Fruit fly (Drosophila melanogaster) whole organism, embryonic: ENCODE measurements around the gene mRpL48.

Experiments used
- CG10147 ChIP-seq: fragments of 200-800 bp; sonication (Bioruptor generic); optimal IDR thresholded peaks from 2 replicates; lab custom pipeline; 2019; ENCODE audit warnings: missing biosample characterization, mild to moderate bottlenecking, missing genetic modification characterization, moderate library complexity
- CG10654 ChIP-seq: fragments of 200-800 bp; sonication (Bioruptor generic); optimal IDR thresholded peaks from 2 replicates; lab custom pipeline; 2016; ENCODE audit warnings: missing biosample characterization, missing genetic modification characterization
- CG11560 ChIP-seq: fragments of 200-800 bp; sonication (Bioruptor generic); IDR thresholded peaks from 3 replicates; pipeline ENCODE4 v1.3.6; 2022; ENCODE audit warnings: missing biosample characterization, missing genetic modification characterization
- CG11696 ChIP-seq: fragments of 200-800 bp; sonication (Bioruptor generic); IDR thresholded peaks from 2 replicates; pipeline ENCODE4 v1.3.6; 2022; ENCODE audit warnings: missing biosample characterization, missing genetic modification characterization
- CG12104 ChIP-seq: fragments of 200-800 bp; sonication (Bioruptor generic); optimal IDR thresholded peaks from 3 replicates; lab custom pipeline; 2016; ENCODE audit warnings: missing biosample characterization, missing genetic modification characterization
- CG13775 ChIP-seq: fragments of 200-800 bp; sonication (Bioruptor generic); optimal IDR thresholded peaks from 3 replicates; lab custom pipeline; 2017; ENCODE audit warnings: missing biosample characterization, mild to moderate bottlenecking, missing genetic modification characterization
- CG14710 ChIP-seq: fragments of 200-800 bp; sonication (Bioruptor generic); optimal IDR thresholded peaks from 3 replicates; lab custom pipeline; 2019; ENCODE audit warnings: missing biosample characterization, mild to moderate bottlenecking, missing genetic modification characterization, moderate library complexity
- CG17328 ChIP-seq: fragments of 200-800 bp; sonication (Bioruptor generic); IDR thresholded peaks from 2 replicates; pipeline ENCODE4 v1.3.6; 2022; ENCODE audit warnings: missing biosample characterization, missing genetic modification characterization
- CG18599 ChIP-seq: fragments of 200-800 bp; sonication (Bioruptor generic); optimal IDR thresholded peaks from 3 replicates; lab custom pipeline; 2017; ENCODE audit warnings: missing biosample characterization, missing genetic modification characterization, mild to moderate bottlenecking, moderate library complexity, missing genetic modification reagents
- CG3065 ChIP-seq: fragments of 200-800 bp; sonication (Bioruptor generic); optimal IDR thresholded peaks from 2 replicates; lab custom pipeline; 2016; ENCODE audit warnings: missing biosample characterization, missing genetic modification characterization
- CG32532 ChIP-seq: fragments of 200-800 bp; sonication (Bioruptor generic); IDR thresholded peaks from 2 replicates; pipeline ENCODE4 v1.3.6; 2022; ENCODE audit warnings: missing biosample characterization, missing genetic modification characterization
- CG32767 ChIP-seq: fragments of 200-800 bp; sonication (Bioruptor generic); IDR thresholded peaks from 2 replicates; pipeline ENCODE4 v1.3.6; 2022; ENCODE audit warnings: missing biosample characterization, missing genetic modification characterization
- CG3407 ChIP-seq: fragments of 200-800 bp; sonication (Bioruptor generic); optimal IDR thresholded peaks from 2 replicates; lab custom pipeline; 2018; ENCODE audit warnings: missing biosample characterization, mild to moderate bottlenecking, missing genetic modification characterization
- CG4282 ChIP-seq: fragments of 200-800 bp; sonication (Bioruptor generic); optimal IDR thresholded peaks from 2 replicates; lab custom pipeline; 2016; ENCODE audit warnings: missing biosample characterization, missing genetic modification characterization
- CG4854 ChIP-seq: fragments of 200-800 bp; sonication (Bioruptor generic); optimal IDR thresholded peaks from 2 replicates; lab custom pipeline; 2016; ENCODE audit warnings: missing biosample characterization, missing genetic modification characterization, inconsistent platforms
- CG6272 ChIP-seq: fragments of 200-800 bp; sonication (Bioruptor generic); IDR thresholded peaks from 2 replicates; pipeline ENCODE4 v1.3.6; 2022; ENCODE audit warnings: missing biosample characterization, missing genetic modification characterization
- CG7271 ChIP-seq: fragments of 200-800 bp; sonication (Bioruptor generic); optimal IDR thresholded peaks from 2 replicates; lab custom pipeline; 2018; ENCODE audit warnings: missing biosample characterization, mild to moderate bottlenecking, missing genetic modification characterization, moderate library complexity
- CG7556 ChIP-seq: fragments of 200-800 bp; sonication (Bioruptor generic); optimal IDR thresholded peaks from 2 replicates; lab custom pipeline; 2017; ENCODE audit warnings: missing biosample characterization, mild to moderate bottlenecking, missing genetic modification characterization
- CG9609 ChIP-seq: fragments of 200-800 bp; sonication (Bioruptor generic); optimal IDR thresholded peaks from 3 replicates; lab custom pipeline; 2016; ENCODE audit warnings: missing biosample characterization, missing genetic modification characterization
- Dip2 ChIP-seq: fragments of 200-800 bp; sonication (Bioruptor generic); IDR thresholded peaks from 2 replicates; pipeline ENCODE4 v1.3.6; 2022; ENCODE audit warnings: missing biosample characterization, missing genetic modification characterization
- E2f2 ChIP-seq: fragments of 200-800 bp; sonication (Bioruptor generic); IDR thresholded peaks from 2 replicates; pipeline ENCODE4 v1.3.6; 2022; ENCODE audit warnings: missing biosample characterization, missing genetic modification characterization
- Ets65A ChIP-seq: fragments of 200-800 bp; sonication (Bioruptor generic); peaks from one replicate; lab custom pipeline; 2016; ENCODE audit warnings: missing biosample characterization, missing genetic modification characterization
- Fer2 ChIP-seq: fragments of 200-800 bp; sonication (Bioruptor generic); optimal IDR thresholded peaks from 2 replicates; lab custom pipeline; 2018; ENCODE audit warnings: missing biosample characterization, mild to moderate bottlenecking, missing genetic modification characterization, moderate library complexity
- Gsc ChIP-seq: fragments of 200-800 bp; sonication (Bioruptor generic); IDR thresholded peaks from 2 replicates; pipeline ENCODE4 v1.3.6; 2022; ENCODE audit warnings: missing biosample characterization, missing genetic modification characterization
- Hmr ChIP-seq: fragments of 200-800 bp; sonication (Bioruptor generic); optimal IDR thresholded peaks from 3 replicates; lab custom pipeline; 2017; ENCODE audit warnings: mild to moderate bottlenecking, missing biosample characterization, missing genetic modification reagents, missing genetic modification characterization
- Hmx ChIP-seq: fragments of 200-800 bp; sonication (Bioruptor generic); optimal IDR thresholded peaks from 2 replicates; lab custom pipeline; 2016; ENCODE audit warnings: missing biosample characterization, missing genetic modification characterization
- Max ChIP-seq: fragments of 200-800 bp; sonication (Bioruptor generic); optimal IDR thresholded peaks from 2 replicates; lab custom pipeline; 2016; ENCODE audit warnings: missing biosample characterization, mild to moderate bottlenecking, missing genetic modification characterization
- Neu2 ChIP-seq: fragments of 200-800 bp; sonication (Bioruptor generic); optimal IDR thresholded peaks from 3 replicates; lab custom pipeline; 2016; ENCODE audit warnings: missing biosample characterization, missing genetic modification characterization, borderline replicate concordance
- NfI ChIP-seq: fragments of 200-800 bp; sonication (Bioruptor generic); optimal IDR thresholded peaks from 3 replicates; lab custom pipeline; 2018; ENCODE audit warnings: missing biosample characterization, mild to moderate bottlenecking, missing genetic modification characterization, moderate library complexity
- Optix ChIP-seq: fragments of 200-800 bp; sonication (Bioruptor generic); IDR thresholded peaks from 3 replicates; pipeline ENCODE4 v1.3.6; 2022; ENCODE audit warnings: missing biosample characterization, missing genetic modification characterization
- Spps ChIP-seq: fragments of 200-800 bp; sonication (Bioruptor generic); optimal IDR thresholded peaks from 2 replicates; lab custom pipeline; 2018; ENCODE audit warnings: missing biosample characterization, mild to moderate bottlenecking, missing genetic modification characterization
- Usf ChIP-seq: fragments of 200-800 bp; sonication (Bioruptor generic); optimal IDR thresholded peaks from 2 replicates; lab custom pipeline; 2017; ENCODE audit warnings: missing genotype, missing biosample characterization, missing genetic modification characterization
- ab ChIP-seq: fragments of 200-800 bp; sonication (Bioruptor generic); optimal IDR thresholded peaks from 2 replicates; lab custom pipeline; 2016; ENCODE audit warnings: missing biosample characterization, missing genetic modification characterization
- amos ChIP-seq: fragments of 200-800 bp; sonication (Bioruptor generic); IDR thresholded peaks from 2 replicates; pipeline ENCODE4 v1.3.6; 2022; ENCODE audit warnings: missing biosample characterization, missing genetic modification characterization; ENCODE audit not compliant: partially characterized antibody
- chm ChIP-seq: fragments of 200-800 bp; sonication (Bioruptor generic); IDR thresholded peaks from 2 replicates; pipeline ENCODE4 v1.3.6; 2022; ENCODE audit warnings: missing biosample characterization, missing genetic modification characterization
- corto ChIP-seq: fragments of 200-800 bp; sonication (Bioruptor generic); optimal IDR thresholded peaks from 2 replicates; lab custom pipeline; 2016; ENCODE audit warnings: missing biosample characterization, mild to moderate bottlenecking, missing genetic modification characterization, moderate library complexity
- croc ChIP-seq: fragments of 200-800 bp; sonication (Bioruptor generic); conservative IDR thresholded peaks from 3 replicates; pipeline ENCODE4 v1.3.6; 2022; ENCODE audit warnings: missing biosample characterization, missing genetic modification characterization
- fd64A ChIP-seq: fragments of 200-800 bp; sonication (Bioruptor generic); optimal IDR thresholded peaks from 3 replicates; lab custom pipeline; 2018; ENCODE audit warnings: missing biosample characterization, mild to moderate bottlenecking, missing genetic modification characterization
- gcm ChIP-seq: fragments of 200-800 bp; sonication (Bioruptor generic); optimal IDR thresholded peaks from 2 replicates; lab custom pipeline; 2019; ENCODE audit warnings: missing biosample characterization, mild to moderate bottlenecking, missing genetic modification characterization, moderate library complexity
- mld ChIP-seq: fragments of 200-800 bp; sonication (Bioruptor generic); IDR thresholded peaks from 3 replicates; pipeline ENCODE4 v1.3.6; 2022; ENCODE audit warnings: missing biosample characterization, missing genetic modification characterization; ENCODE audit not compliant: partially characterized antibody
- pros ChIP-seq: fragments of 200-800 bp; sonication (Bioruptor generic); optimal IDR thresholded peaks from 3 replicates; lab custom pipeline; 2019; ENCODE audit warnings: missing biosample characterization, mild to moderate bottlenecking, missing genetic modification characterization, moderate library complexity
- row ChIP-seq: fragments of 200-800 bp; sonication (Bioruptor generic); IDR thresholded peaks from 3 replicates; pipeline ENCODE4 v1.3.6; 2022; ENCODE audit warnings: missing biosample characterization, missing genetic modification characterization
- schlank ChIP-seq: fragments of 200-800 bp; sonication (Bioruptor generic); optimal IDR thresholded peaks from 2 replicates; lab custom pipeline; 2018; ENCODE audit warnings: missing biosample characterization, mild to moderate bottlenecking, missing genetic modification characterization
- sens-2 ChIP-seq: fragments of 200-800 bp; sonication (Bioruptor generic); IDR thresholded peaks from 2 replicates; pipeline ENCODE4 v1.3.6; 2022; ENCODE audit warnings: missing biosample characterization, missing genetic modification characterization
- slbo ChIP-seq: fragments of 200-800 bp; sonication (Bioruptor generic); IDR thresholded peaks from 2 replicates; pipeline ENCODE4 v1.3.6; 2022; ENCODE audit warnings: missing biosample characterization, missing genetic modification characterization
- tap ChIP-seq: fragments of 200-800 bp; optimal IDR thresholded peaks from 3 replicates; lab custom pipeline; 2019; ENCODE audit warnings: missing biosample characterization, mild to moderate bottlenecking, missing genetic modification characterization, moderate library complexity
- trem ChIP-seq: fragments of 200-800 bp; optimal IDR thresholded peaks from 3 replicates; lab custom pipeline; 2019; ENCODE audit warnings: missing biosample characterization, mild to moderate bottlenecking, missing genetic modification characterization, moderate library complexity
- ttk ChIP-seq: fragments of 200-800 bp; sonication (Bioruptor generic); IDR thresholded peaks from 2 replicates; pipeline ENCODE4 v2.1.2; 2022; ENCODE audit warnings: missing biosample characterization, missing genetic modification characterization
- usp ChIP-seq: fragments of >200 bp; optimal IDR thresholded peaks from 2 replicates; lab custom pipeline; 2017; ENCODE audit warnings: missing biosample characterization, missing genetic modification characterization
- vfl ChIP-seq: fragments of 200-800 bp; sonication (Bioruptor generic); optimal IDR thresholded peaks from 2 replicates; lab custom pipeline; 2016; ENCODE audit warnings: missing biosample characterization, missing genetic modification characterization
- wor ChIP-seq: fragments of 200-800 bp; sonication (Bioruptor generic); IDR thresholded peaks from 2 replicates; pipeline ENCODE4 v1.3.6; 2022; ENCODE audit warnings: missing biosample characterization, missing genetic modification characterization

Gene mRpL48

DNA sequence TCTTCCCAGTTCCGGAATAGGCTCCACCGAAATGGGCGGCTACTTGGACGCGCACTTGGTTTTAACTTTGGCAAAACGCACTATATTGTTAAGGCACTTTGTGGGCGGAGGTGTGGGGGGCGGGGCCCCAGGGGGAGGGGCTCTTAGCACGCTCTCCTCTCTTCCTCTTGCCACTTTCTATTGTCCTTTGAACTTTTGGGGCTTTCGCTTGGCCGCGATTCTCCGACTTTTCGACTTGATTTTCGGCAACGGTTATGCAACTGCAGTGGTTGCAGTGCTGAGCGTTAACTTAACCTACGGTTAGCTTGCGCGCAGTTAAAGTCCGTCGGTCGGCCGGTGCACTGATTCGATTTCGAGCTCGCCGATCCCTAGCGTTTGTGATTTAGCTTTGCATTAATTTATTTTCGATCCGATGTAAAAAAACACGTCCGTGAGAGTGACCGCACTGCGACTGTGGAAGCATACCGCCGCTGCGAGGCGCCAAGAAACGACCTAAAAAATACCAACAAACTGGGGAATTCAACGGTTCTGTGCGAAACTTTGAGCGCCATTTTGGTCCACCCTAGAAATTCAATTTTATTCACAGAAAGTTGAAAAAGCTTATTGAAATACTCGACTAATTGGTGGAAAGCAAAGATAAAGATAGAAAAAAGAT lies 13.8 kb downstream of the mRpL48 start, which contains the start of gene Rim2:
Gene Rim2, minus strand, starts transcription at position 452 of the 655 bp plus-strand sequence.
- TF ChIP-seq usp (GFP tag; lab: Kevin White, UChicago) (no peak), CG9609 (peak; percentile 26), Optix (no peak), gcm (GFP tag; lab: Kevin White, UChicago) (no peak), amos (GFP tag; lab: Robert Waterston, UW) (peak; percentile 51; the same call in 1 of the 2 replicates), chm (GFP tag; lab: Robert Waterston, UW) (peak; percentile 68), vfl (GFP tag; lab: Kevin White, UChicago) (peak; percentile 25), CG7271 (tag; lab: Kevin White, UChicago) (no peak), ab (GFP tag; lab: Kevin White, UChicago) (no peak), ttk (GFP tag; lab: Robert Waterston, UW) (no peak), Usf (GFP tag; lab: Kevin White, UChicago) (no peak), corto (GFP tag; lab: Kevin White, UChicago) (no peak), CG3407 (GFP tag; lab: Kevin White, UChicago) (no peak), Spps (no peak), CG17328 (GFP tag; lab: Robert Waterston, UW) (0 out of 2 replicates have a peak, but pooled peaks have one; percentile 7), sens-2 (no peak), NfI (GFP tag; lab: Kevin White, UChicago) (no peak), row (GFP tag; lab: Robert Waterston, UW) (peak; percentile 45; the same call in 2 of the 3 replicates), CG4854 (GFP tag; lab: Kevin White, UChicago) (peak; percentile 1), wor (no peak), Hmr (GFP tag; lab: Kevin White, UChicago) (peak; percentile 78), pros (no peak), trem (peak; percentile 31), Ets65A (GFP tag; lab: Kevin White, UChicago) (no peak), CG13775 (GFP tag; lab: Kevin White, UChicago) (no peak), Max (no peak), CG4282 (GFP tag; lab: Kevin White, UChicago) (peak; percentile 2), Hmx (no peak), Gsc (GFP tag; lab: Robert Waterston, UW) (no peak), CG11696 (no peak), CG11560 (no peak), slbo (GFP tag; lab: Robert Waterston, UW) (0 out of 2 replicates have a peak, but pooled peaks have one; percentile 31), mld (GFP tag; lab: Robert Waterston, UW) (no peak), croc (GFP tag; lab: Robert Waterston, UW) (no peak), CG12104 (GFP tag; lab: Kevin White, UChicago) (no peak), Dip2 (GFP tag; lab: Robert Waterston, UW) (no peak), Neu2 (GFP tag; lab: Kevin White, UChicago) (no peak), E2f2 (GFP tag; lab: Robert Waterston, UW) (peak; percentile 84), schlank (tag; lab: Kevin White, UChicago) (no peak), Fer2 (tag; lab: Kevin White, UChicago) (no peak), CG10147 (GFP tag; lab: Kevin White, UChicago) (no peak), CG32532 (GFP tag; lab: Robert Waterston, UW) (no peak), fd64A (GFP tag; lab: Kevin White, UChicago) (no peak), tap (tag; lab: Kevin White, UChicago) (no peak), CG10654 (GFP tag; lab: Kevin White, UChicago) (no peak), CG6272 (no peak), CG7556 (GFP tag; lab: Kevin White, UChicago) (no peak), CG3065 (no peak), CG14710 (peak; percentile 45), CG18599 (GFP tag; lab: Kevin White, UChicago) (peak; percentile 18), CG32767 (GFP tag; lab: Robert Waterston, UW) (no peak)
